Fruit fly (Drosophila melanogaster) whole organism, prepupa: Measurements from ENCODE around the gene CG12951.
A peak's percentile ranks its signal among the peaks of the same experiment; 100 is the strongest.

Experiments
- Blimp-1 ChIP-seq: fragments of 200-800 bp; sonication (Bioruptor generic); optimal IDR thresholded peaks from 3 replicates; lab custom pipeline; 2017; ENCODE audit warnings: missing biosample characterization, missing genetic modification characterization, mild to moderate bottlenecking, moderate library complexity, missing genetic modification reagents
- CG10631 ChIP-seq: fragments of 200-800 bp; sonication (Bioruptor generic); optimal IDR thresholded peaks from 2 replicates; lab custom pipeline; 2016; ENCODE audit warnings: missing biosample characterization, missing genetic modification characterization
- CG11294 ChIP-seq: fragments of 200-800 bp; sonication (Bioruptor generic); IDR thresholded peaks from 2 replicates; pipeline ENCODE4 v1.3.6; 2022; ENCODE audit warnings: missing biosample characterization, missing genetic modification characterization
- CG11762 ChIP-seq: fragments of 200-800 bp; sonication (Bioruptor generic); optimal IDR thresholded peaks from 3 replicates; lab custom pipeline; 2016; ENCODE audit warnings: missing biosample characterization, missing genetic modification characterization; ENCODE audit not compliant: insufficient read depth
- CG11902 ChIP-seq: fragments of 200-800 bp; sonication (Bioruptor generic); optimal IDR thresholded peaks from 3 replicates; lab custom pipeline; 2016; ENCODE audit warnings: missing biosample characterization, missing genetic modification characterization
- CG15336 ChIP-seq: fragments of 200-800 bp; sonication (Bioruptor generic); IDR thresholded peaks from 2 replicates; pipeline ENCODE4 v1.3.6; 2022; ENCODE audit warnings: missing biosample characterization, missing genetic modification characterization
- CG1621 ChIP-seq: fragments of 200-800 bp; sonication (Bioruptor generic); optimal IDR thresholded peaks from 3 replicates; lab custom pipeline; 2018; ENCODE audit warnings: missing biosample characterization, mild to moderate bottlenecking, missing genetic modification characterization
- CG16779 ChIP-seq: fragments of 200-800 bp; sonication (Bioruptor generic); optimal IDR thresholded peaks from 3 replicates; lab custom pipeline; 2017; ENCODE audit warnings: missing biosample characterization, mild to moderate bottlenecking, missing genetic modification characterization
- CG3032 ChIP-seq: fragments of 200-800 bp; optimal IDR thresholded peaks from 2 replicates; lab custom pipeline; 2019; ENCODE audit warnings: missing biosample characterization, mild to moderate bottlenecking, missing genetic modification characterization, moderate library complexity
- CG31627 ChIP-seq: fragments of 200-800 bp; sonication (Bioruptor generic); optimal IDR thresholded peaks from 3 replicates; lab custom pipeline; 2016; ENCODE audit warnings: missing biosample characterization, missing genetic modification characterization
- CG32006 ChIP-seq: fragments of 200-800 bp; sonication (Bioruptor generic); optimal IDR thresholded peaks from 3 replicates; lab custom pipeline; 2017; ENCODE audit warnings: missing biosample characterization, mild to moderate bottlenecking, missing genetic modification characterization
- CG34406 ChIP-seq: fragments of 200-800 bp; sonication (Bioruptor generic); optimal IDR thresholded peaks from 3 replicates; lab custom pipeline; 2016; ENCODE audit warnings: missing biosample characterization, missing genetic modification characterization
- CG3919 ChIP-seq: fragments of 200-800 bp; sonication (Bioruptor generic); optimal IDR thresholded peaks from 3 replicates; lab custom pipeline; 2016; ENCODE audit warnings: missing biosample characterization, missing genetic modification characterization
- CG4318 ChIP-seq: fragments of 200-800 bp; sonication (Bioruptor generic); optimal IDR thresholded peaks from 3 replicates; lab custom pipeline; 2017; ENCODE audit warnings: missing biosample characterization, mild to moderate bottlenecking, missing genetic modification characterization
- CG6276 ChIP-seq: fragments of 200-800 bp; sonication (Bioruptor generic); optimal IDR thresholded peaks from 2 replicates; lab custom pipeline; 2017; ENCODE audit warnings: missing biosample characterization, mild to moderate bottlenecking, missing genetic modification characterization
- CG6792 ChIP-seq: fragments of 200-800 bp; sonication (Bioruptor generic); optimal IDR thresholded peaks from 3 replicates; lab custom pipeline; 2016; ENCODE audit warnings: missing biosample characterization, missing genetic modification characterization
- CG6808 ChIP-seq: fragments of 200-800 bp; sonication (Bioruptor generic); optimal IDR thresholded peaks from 3 replicates; lab custom pipeline; 2017; ENCODE audit warnings: missing biosample characterization, missing genetic modification characterization, mild to moderate bottlenecking, moderate library complexity, missing genetic modification reagents
- CG6854 ChIP-seq: fragments of 200-800 bp; sonication (Bioruptor generic); optimal IDR thresholded peaks from 2 replicates; lab custom pipeline; 2017; ENCODE audit warnings: missing biosample characterization, mild to moderate bottlenecking, missing genetic modification characterization
- CG7368 ChIP-seq: fragments of 200-800 bp; sonication (Bioruptor generic); optimal IDR thresholded peaks from 3 replicates; lab custom pipeline; 2016; ENCODE audit warnings: missing biosample characterization, missing genetic modification characterization
- CG8119 ChIP-seq: fragments of 200-800 bp; sonication (Bioruptor generic); IDR thresholded peaks from 3 replicates; pipeline ENCODE4 v1.3.6; 2022; ENCODE audit warnings: missing biosample characterization, missing genetic modification characterization
- CG8319 ChIP-seq: fragments of 200-800 bp; sonication (Bioruptor generic); optimal IDR thresholded peaks from 3 replicates; lab custom pipeline; 2016; ENCODE audit warnings: missing biosample characterization, missing genetic modification characterization
- CG8632 ChIP-seq: fragments of 200-800 bp; sonication (Bioruptor generic); optimal IDR thresholded peaks from 3 replicates; lab custom pipeline; 2016; ENCODE audit warnings: missing biosample characterization, missing genetic modification characterization
- CG9139 ChIP-seq: fragments of 200-800 bp; sonication (Bioruptor generic); optimal IDR thresholded peaks from 3 replicates; lab custom pipeline; 2017; ENCODE audit warnings: missing biosample characterization, mild to moderate bottlenecking, missing genetic modification characterization
- Eip93F ChIP-seq: fragments of 200-800 bp; sonication (Bioruptor generic); optimal IDR thresholded peaks from 2 replicates; lab custom pipeline; 2016; ENCODE audit warnings: missing biosample characterization, mild to moderate bottlenecking, missing genetic modification characterization
- Ets21C ChIP-seq: fragments of 200-800 bp; sonication (Bioruptor generic); optimal IDR thresholded peaks from 3 replicates; lab custom pipeline; 2016; ENCODE audit warnings: missing biosample characterization, missing genetic modification characterization
- Ets96B ChIP-seq: fragments of 200-800 bp; optimal IDR thresholded peaks from 2 replicates; lab custom pipeline; 2019; ENCODE audit warnings: missing biosample characterization, mild to moderate bottlenecking, missing genetic modification characterization, moderate library complexity
- Gug ChIP-seq: fragments of 200-800 bp; sonication (Bioruptor generic); IDR thresholded peaks from 2 replicates; pipeline ENCODE4 v1.3.6; 2022; ENCODE audit warnings: missing biosample characterization, missing genetic modification characterization
- Hr38 ChIP-seq: sonication (Bioruptor generic); optimal IDR thresholded peaks from 2 replicates; lab custom pipeline; 2016; ENCODE audit warnings: missing biosample characterization, missing genetic modification characterization
- Hr39 ChIP-seq: fragments of 200-800 bp; sonication (Bioruptor generic); optimal IDR thresholded peaks from 2 replicates; lab custom pipeline; 2016; ENCODE audit warnings: missing biosample characterization, missing genetic modification characterization
- Lpt ChIP-seq: fragments of 200-800 bp; sonication (Bioruptor generic); optimal IDR thresholded peaks from 3 replicates; lab custom pipeline; 2016; ENCODE audit warnings: missing biosample characterization, missing genetic modification characterization
- Met ChIP-seq: fragments of 200-800 bp; sonication (Bioruptor generic); optimal IDR thresholded peaks from 3 replicates; lab custom pipeline; 2016; ENCODE audit warnings: missing biosample characterization, missing genetic modification characterization
- Smox ChIP-seq: fragments of 200-800 bp; sonication (Bioruptor generic); optimal IDR thresholded peaks from 3 replicates; lab custom pipeline; 2016; ENCODE audit warnings: missing biosample characterization, missing genetic modification characterization
- Sox102F ChIP-seq: fragments of 200-800 bp; sonication (Bioruptor generic); optimal IDR thresholded peaks from 2 replicates; lab custom pipeline; 2016; ENCODE audit warnings: missing biosample characterization, mild to moderate bottlenecking, missing genetic modification characterization
- Sox14 ChIP-seq: fragments of 200-800 bp; sonication (Bioruptor generic); optimal IDR thresholded peaks from 3 replicates; lab custom pipeline; 2016; ENCODE audit warnings: missing biosample characterization, missing genetic modification characterization
- Sox15 ChIP-seq: fragments of 200-800 bp; sonication (Bioruptor generic); optimal IDR thresholded peaks from 3 replicates; lab custom pipeline; 2016; ENCODE audit warnings: missing biosample characterization, missing genetic modification characterization
- achi ChIP-seq: fragments of 200-800 bp; sonication (Bioruptor generic); optimal IDR thresholded peaks from 3 replicates; lab custom pipeline; 2016; ENCODE audit warnings: missing biosample characterization, missing genetic modification characterization
- cyc ChIP-seq: fragments of 200-800 bp; sonication (Bioruptor generic); optimal IDR thresholded peaks from 3 replicates; lab custom pipeline; 2016; ENCODE audit warnings: missing biosample characterization, missing genetic modification characterization
- dac ChIP-seq: fragments of 200-800 bp; sonication (Bioruptor generic); optimal IDR thresholded peaks from 2 replicates; lab custom pipeline; 2017; ENCODE audit warnings: missing biosample characterization, mild to moderate bottlenecking, missing genetic modification characterization
- dsx ChIP-seq: fragments of 200-800 bp; optimal IDR thresholded peaks from 3 replicates; lab custom pipeline; 2019; ENCODE audit warnings: missing biosample characterization, mild to moderate bottlenecking, missing genetic modification characterization, moderate library complexity; ENCODE audit not compliant: poor library complexity, severe bottlenecking
- eg ChIP-seq: fragments of 200-800 bp; sonication (Bioruptor generic); IDR thresholded peaks from 3 replicates; pipeline ENCODE4 v1.3.6; 2022; ENCODE audit warnings: missing biosample characterization, missing genetic modification characterization
- fd85E ChIP-seq: fragments of 200-800 bp; sonication (Bioruptor generic); optimal IDR thresholded peaks from 3 replicates; lab custom pipeline; 2016; ENCODE audit warnings: missing biosample characterization, missing genetic modification characterization
- fkh ChIP-seq: fragments of 200-800 bp; sonication (Bioruptor generic); optimal IDR thresholded peaks from 3 replicates; lab custom pipeline; 2017; ENCODE audit warnings: missing biosample characterization, mild to moderate bottlenecking, missing genetic modification characterization, moderate library complexity
- net ChIP-seq: fragments of 200-800 bp; sonication (Bioruptor generic); optimal IDR thresholded peaks from 3 replicates; lab custom pipeline; 2016; ENCODE audit warnings: missing biosample characterization, missing genetic modification characterization
- pdm3 ChIP-seq: fragments of 200-800 bp; sonication (Bioruptor generic); optimal IDR thresholded peaks from 3 replicates; lab custom pipeline; 2016; ENCODE audit warnings: missing biosample characterization, missing genetic modification characterization
- salr ChIP-seq, 2 experiments: fragments of 200-800 bp; sonication (Bioruptor generic); optimal IDR thresholded peaks; 3 replicates each; lab custom pipeline; 2016 to 2018; ENCODE audit warnings: missing biosample characterization in 2 of 2, missing genetic modification characterization in 2 of 2, mild to moderate bottlenecking in 1 of 2
- spab ChIP-seq: fragments of 200-800 bp; sonication (Bioruptor generic); optimal IDR thresholded peaks from 2 replicates; lab custom pipeline; 2017; ENCODE audit warnings: missing biosample characterization, mild to moderate bottlenecking, missing genetic modification characterization, missing genetic modification reagents
- ss ChIP-seq, 2 experiments: fragments of 200-800 bp; sonication (Bioruptor generic); optimal IDR thresholded peaks; 2 replicates in 1 of 2; 3 replicates in 1 of 2; lab custom pipeline; 2017 to 2018; ENCODE audit warnings: mild to moderate bottlenecking in 2 of 2, missing biosample characterization in 2 of 2, missing genetic modification characterization in 2 of 2, moderate library complexity in 1 of 2
- svp ChIP-seq: fragments of 200-800 bp; sonication (Bioruptor generic); peaks from one replicate; lab custom pipeline; 2016; ENCODE audit warnings: missing biosample characterization, missing genetic modification characterization
- topi ChIP-seq: fragments of 200-800 bp; sonication (Bioruptor generic); optimal IDR thresholded peaks from 3 replicates; lab custom pipeline; 2016; ENCODE audit warnings: missing biosample characterization, missing genetic modification characterization
- vri ChIP-seq: fragments of 200-800 bp; sonication (Bioruptor generic); optimal IDR thresholded peaks from 3 replicates; lab custom pipeline; 2016; ENCODE audit warnings: missing biosample characterization, mild to moderate bottlenecking, missing genetic modification characterization

Gene CG12951

DNA sequence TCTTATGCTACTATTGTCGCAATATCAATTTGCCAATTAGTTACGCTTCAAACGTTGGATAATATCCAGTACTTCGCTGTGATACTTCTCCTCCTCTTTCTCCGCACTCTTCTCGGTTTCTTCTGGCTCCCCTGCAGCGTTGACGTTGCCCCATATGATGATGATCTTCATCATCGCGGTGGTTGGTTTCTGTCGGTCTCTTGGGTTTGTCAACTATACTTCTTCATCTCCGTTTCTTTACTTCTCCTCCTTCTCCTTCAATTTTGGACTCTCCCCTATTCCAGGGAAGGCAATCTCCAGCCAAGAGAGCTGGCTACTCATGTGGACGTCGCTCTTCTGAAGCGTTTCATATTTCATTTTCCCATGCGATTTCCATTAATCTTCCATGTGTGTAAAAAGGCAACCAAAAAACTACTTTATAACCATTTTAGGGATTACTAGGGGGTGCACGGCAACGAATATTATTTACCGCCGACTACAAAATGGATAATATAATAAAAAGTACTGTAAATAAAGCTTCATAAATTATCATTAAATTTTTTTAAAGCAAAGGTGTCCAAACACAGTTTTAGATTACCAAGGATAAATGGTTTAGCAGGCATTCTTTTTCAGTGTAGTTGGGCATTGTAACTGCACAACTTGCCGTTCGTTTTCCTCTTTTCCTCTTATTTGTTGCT lies 17.7 kb upstream of the CG12951 start:
- TF ChIP-seq Sox102F (GFP tag; lab: Kevin White, UChicago) (peak; percentile 82), Hr38 (GFP tag; lab: Kevin White, UChicago) (no peak), net (GFP tag; lab: Kevin White, UChicago) (peak; percentile 92), pdm3 (GFP tag; lab: Kevin White, UChicago) (peak; percentile 93), CG6808 (GFP tag; lab: Kevin White, UChicago) (peak; percentile 89), CG9139 (GFP tag; lab: Kevin White, UChicago) (peak; percentile 70), eg (GFP tag; lab: Robert Waterston, UW) (peak; percentile 87), CG6854 (GFP tag; lab: Kevin White, UChicago) (peak; percentile 36), Blimp-1 (no peak), salr (GFP tag; optimal IDR thresholded peaks at IDR 0.05; lab: Kevin White, UChicago) (peak; percentile 85), cyc (GFP tag; lab: Kevin White, UChicago) (peak; percentile 74), Met (GFP tag; lab: Kevin White, UChicago) (peak; percentile 88), CG3032 (tag; lab: Kevin White, UChicago) (peak; percentile 89), dac (peak; percentile 56), CG6792 (peak; percentile 89), svp (peak; percentile 93), Ets21C (GFP tag; lab: Kevin White, UChicago) (peak; percentile 68), Hr39 (GFP tag; lab: Kevin White, UChicago) (peak; percentile 79), Ets96B (tag; lab: Kevin White, UChicago) (peak; percentile 94), CG16779 (tag; lab: Kevin White, UChicago) (peak; percentile 85), CG11294 (GFP tag; lab: Robert Waterston, UW) (peak; percentile 42; the same call in 1 of the 2 replicates), CG15336 (GFP tag; lab: Robert Waterston, UW) (peak; percentile 90), CG8119 (peak; percentile 86), CG6276 (GFP tag; lab: Kevin White, UChicago) (peak; percentile 84), CG31627 (peak; percentile 77), CG32006 (peak; percentile 93), dsx (peak; percentile 89), Smox (GFP tag; lab: Kevin White, UChicago) (peak; percentile 80), achi (peak; percentile 92), Sox14 (GFP tag; lab: Kevin White, UChicago) (peak; percentile 90), CG8319 (peak; percentile 85), Eip93F (GFP tag; lab: Kevin White, UChicago) (no peak), topi (GFP tag; lab: Kevin White, UChicago) (peak; percentile 85), spab (GFP tag; lab: Kevin White, UChicago) (peak; percentile 89), Gug (GFP tag; lab: Robert Waterston, UW) (peak; percentile 82), Sox15 (GFP tag; lab: Kevin White, UChicago) (peak; percentile 77), Lpt (GFP tag; lab: Kevin White, UChicago) (peak; percentile 90), CG4318 (GFP tag; lab: Kevin White, UChicago) (peak; percentile 74), CG1621 (tag; lab: Kevin White, UChicago) (peak; percentile 89), fd85E (GFP tag; lab: Kevin White, UChicago) (peak; percentile 75), vri (GFP tag; lab: Kevin White, UChicago) (peak; percentile 44), CG11762 (GFP tag; lab: Kevin White, UChicago) (peak; percentile 89), fkh (GFP tag; lab: Kevin White, UChicago) (no peak), CG10631 (GFP tag; lab: Kevin White, UChicago) (peak; percentile 93), CG8632 (GFP tag; lab: Kevin White, UChicago) (peak; percentile 88), ss (GFP tag; optimal IDR thresholded peaks at IDR 0.05; lab: Kevin White, UChicago) (peak; percentile 78 to 90), CG3919 (GFP tag; lab: Kevin White, UChicago) (peak; percentile 92), CG11902 (GFP tag; lab: Kevin White, UChicago) (peak; percentile 74), CG7368 (GFP tag; lab: Kevin White, UChicago) (peak; percentile 87), CG34406 (GFP tag; lab: Kevin White, UChicago) (peak; percentile 90)
